Fruit fly (Drosophila melanogaster): ENCODE data around the gene Acox3.

Acox3 gene

dm6 chr2L:6448334-6448703 lies at the start of gene Acox3:
Acox3 (minus strand) TSS chr2L:6448403.
- TF ChIP-seq CTCF (optimal IDR thresholded peaks at IDR 0.05) (no peak), CG8478 (optimal IDR thresholded peaks at IDR 0.05) (no peak)

DNA sequence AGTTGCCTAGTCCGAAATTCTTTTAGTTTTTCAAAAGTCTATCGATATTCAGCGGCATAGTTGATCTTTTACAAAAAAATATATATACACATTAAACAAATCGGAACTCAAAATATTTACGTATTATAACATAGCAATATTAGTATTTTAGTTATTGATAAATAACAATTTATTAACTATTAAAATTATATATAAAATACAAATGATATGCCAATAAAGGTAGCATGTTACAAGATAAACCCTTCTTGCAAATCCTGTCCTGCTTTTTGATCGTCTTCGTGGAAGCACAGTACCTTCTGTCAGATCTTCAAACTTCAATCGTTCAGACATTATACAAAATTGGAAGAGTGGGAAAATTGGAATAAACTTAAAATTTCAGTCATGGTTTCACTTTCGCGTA lies 48.5 kb upstream of the Acox3 start, which contains the start of gene CG9550:
Gene CG9550, plus strand, starts transcription at position 301 of the 400 bp plus-strand sequence.
- TF ChIP-seq CTCF (optimal IDR thresholded peaks at IDR 0.05) = no peak
- no peak for TF ChIP-seq CG8478 (optimal IDR thresholded peaks at IDR 0.05)

dm6 chr2L:6494405-6494816 lies 46.2 kb upstream of the Acox3 start, which contains the start of gene CG9547:
CG9547 (minus strand) TSS chr2L:6494532.
- TF ChIP-seq CTCF (optimal IDR thresholded peaks at IDR 0.05) (no peak), CG8478 (optimal IDR thresholded peaks at IDR 0.05) (no peak)

dm6 chr2L:6490783-6491249 lies 42.6 kb upstream of the Acox3 start, which contains the start of the genes Phf5a and CG31638:
Phf5a (minus strand) TSS chr2L:6490843.
CG31638 (plus strand) TSS chr2L:6491061.
- TF ChIP-seq CTCF (optimal IDR thresholded peaks at IDR 0.05) = no peak

DNA sequence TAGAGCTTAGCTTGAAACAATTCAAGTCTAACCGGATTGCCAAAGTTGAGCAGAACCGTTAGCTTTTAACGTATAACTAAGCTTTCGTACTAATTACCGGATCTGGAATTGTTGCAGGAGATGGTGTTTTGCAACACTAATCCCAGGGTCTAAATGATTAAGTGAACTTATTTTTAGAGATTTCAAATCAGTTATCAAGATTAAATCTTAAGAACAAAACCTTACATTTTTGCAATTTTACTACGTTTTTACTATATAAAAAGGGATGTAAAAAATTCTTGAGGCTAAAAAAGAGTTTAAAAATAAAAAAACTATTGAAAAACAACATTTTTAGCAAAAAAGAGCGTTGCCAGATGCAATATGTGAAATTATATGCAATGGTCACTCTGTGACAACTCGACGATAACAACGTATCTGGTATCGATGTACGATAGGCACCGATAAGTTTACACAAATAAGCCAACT lies 40.5 kb upstream of the Acox3 start, which contains the start of the genes KFase and epsilonCOP:
Gene KFase, minus strand, starts transcription at position 81 of the 465 bp plus-strand sequence.
Gene epsilonCOP, plus strand, starts transcription at position 415 of the 465 bp plus-strand sequence.
- TF ChIP-seq CTCF (optimal IDR thresholded peaks at IDR 0.05) (peak in 1 of 2 experiments; percentile 27), CG8478 (optimal IDR thresholded peaks at IDR 0.05) (no peak)

DNA sequence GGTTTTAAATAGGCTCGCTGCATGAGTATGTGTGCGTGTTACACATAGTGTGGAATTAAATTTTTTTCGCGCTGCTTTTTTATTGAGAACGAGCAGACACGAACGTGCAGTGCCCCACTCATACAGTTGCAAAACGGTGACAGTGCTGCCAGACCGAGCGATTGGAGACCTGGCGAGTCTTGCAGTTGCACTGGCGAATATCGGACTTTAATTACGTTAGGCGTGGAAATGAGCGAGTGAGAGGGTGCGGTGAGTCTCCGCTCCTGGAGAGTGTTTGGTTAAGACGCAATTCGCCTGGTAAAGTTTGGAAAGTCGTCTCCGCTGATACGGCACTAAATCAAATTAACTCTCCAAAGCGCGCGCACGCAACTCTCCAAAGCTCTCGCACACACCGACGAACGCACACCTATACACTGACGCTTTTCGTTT lies 33.1 kb upstream of the Acox3 start:
- TF ChIP-seq CG8478 (optimal IDR thresholded peaks at IDR 0.05) (no peak), CTCF (optimal IDR thresholded peaks at IDR 0.05) (no peak)

- TF ChIP-seq CTCF (optimal IDR thresholded peaks at IDR 0.05) (no peak), CG8478 (optimal IDR thresholded peaks at IDR 0.05) (no peak)
Measured at dm6 chr2L:6480212-6480994, 32.2 kb upstream of the Acox3 start, which contains the start of the genes Sec61alpha and Daxx. Sec61alpha (minus strand) TSS chr2L:6480575. Daxx (plus strand) TSS chr2L:6480929.

DNA sequence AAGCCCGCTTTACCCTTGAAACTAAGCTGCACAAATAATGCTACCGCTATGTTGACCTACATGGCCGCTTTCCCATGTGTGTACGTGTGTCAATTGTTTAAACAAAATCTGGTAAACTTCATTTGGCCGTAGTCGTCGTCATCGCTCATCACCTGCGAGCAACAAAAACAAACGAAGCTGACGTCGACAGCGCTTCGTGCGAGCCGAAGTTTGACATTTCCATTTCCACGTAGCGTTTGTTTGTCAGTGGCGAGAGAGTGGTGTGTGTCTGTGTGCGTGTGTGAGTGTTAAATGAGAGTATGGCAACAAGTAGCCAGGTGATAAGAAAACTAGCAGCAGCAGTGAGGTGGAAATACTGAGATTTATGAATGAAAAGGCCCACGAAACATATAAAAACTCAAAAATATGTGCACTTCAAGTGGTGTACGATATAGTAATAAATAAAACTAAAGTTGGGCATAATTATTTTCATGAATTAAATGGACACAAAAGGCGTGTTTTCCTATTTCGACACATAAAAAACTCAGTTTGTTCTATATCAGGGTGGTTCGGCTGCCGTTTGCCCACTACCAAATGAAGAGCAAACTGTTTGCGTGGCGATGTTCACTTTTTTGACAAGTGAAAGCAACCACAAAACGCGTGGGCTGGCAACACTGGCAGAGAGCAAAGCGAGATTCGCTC lies 31.2 kb upstream of the Acox3 start:
- TF ChIP-seq CG8478 (optimal IDR thresholded peaks at IDR 0.05) = no peak
- TF ChIP-seq CTCF (optimal IDR thresholded peaks at IDR 0.05) = no peak

- TF ChIP-seq CTCF (optimal IDR thresholded peaks at IDR 0.05) = no peak
- TF ChIP-seq CG8478 (optimal IDR thresholded peaks at IDR 0.05) = no peak
Measured at dm6 chr2L:6476753-6477152, 28.6 kb upstream of the Acox3 start, which contains the start of gene CG9536. CG9536 (minus strand) TSS chr2L:6476975.

DNA sequence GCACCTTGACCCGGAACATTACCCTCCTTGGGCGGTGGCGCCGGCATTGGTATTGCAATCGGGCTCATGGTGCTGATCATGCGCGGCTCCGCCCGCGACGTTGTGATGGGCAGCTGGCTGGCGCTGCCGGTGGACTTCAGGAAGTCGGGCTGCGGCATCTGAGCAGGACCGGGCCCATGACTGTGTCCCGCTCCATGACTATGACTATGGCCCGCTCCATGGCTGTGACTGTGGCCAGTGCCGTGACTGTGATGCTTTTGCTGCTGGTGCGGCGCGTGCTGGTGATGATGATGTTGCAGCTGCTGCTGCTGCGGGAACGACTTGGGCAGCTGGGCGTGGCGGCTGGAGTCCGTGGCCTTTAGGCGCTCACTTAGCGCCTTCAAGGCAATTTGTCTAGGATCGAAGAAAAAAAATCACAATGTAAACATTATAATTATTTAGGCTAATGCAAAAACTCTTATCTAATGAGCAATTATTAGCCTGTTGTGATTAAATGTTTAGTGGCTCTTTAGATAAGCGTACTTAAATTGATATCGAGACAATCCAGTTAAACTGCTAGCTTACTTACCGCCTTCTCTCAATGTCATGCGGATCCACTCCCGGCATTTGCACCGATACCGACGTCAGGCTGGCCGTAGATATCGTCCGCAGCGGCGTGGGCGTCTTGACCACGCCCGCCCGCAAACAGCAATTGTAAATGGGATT lies 26.8 kb upstream of the Acox3 start:
- TF ChIP-seq CG8478 (optimal IDR thresholded peaks at IDR 0.05) (no peak), CTCF (optimal IDR thresholded peaks at IDR 0.05) (no peak)

- TF ChIP-seq CTCF (optimal IDR thresholded peaks at IDR 0.05) (no peak), CG8478 (optimal IDR thresholded peaks at IDR 0.05) (no peak)
Measured at dm6 chr2L:6474298-6474697, 26.1 kb upstream of the Acox3 start.

DNA sequence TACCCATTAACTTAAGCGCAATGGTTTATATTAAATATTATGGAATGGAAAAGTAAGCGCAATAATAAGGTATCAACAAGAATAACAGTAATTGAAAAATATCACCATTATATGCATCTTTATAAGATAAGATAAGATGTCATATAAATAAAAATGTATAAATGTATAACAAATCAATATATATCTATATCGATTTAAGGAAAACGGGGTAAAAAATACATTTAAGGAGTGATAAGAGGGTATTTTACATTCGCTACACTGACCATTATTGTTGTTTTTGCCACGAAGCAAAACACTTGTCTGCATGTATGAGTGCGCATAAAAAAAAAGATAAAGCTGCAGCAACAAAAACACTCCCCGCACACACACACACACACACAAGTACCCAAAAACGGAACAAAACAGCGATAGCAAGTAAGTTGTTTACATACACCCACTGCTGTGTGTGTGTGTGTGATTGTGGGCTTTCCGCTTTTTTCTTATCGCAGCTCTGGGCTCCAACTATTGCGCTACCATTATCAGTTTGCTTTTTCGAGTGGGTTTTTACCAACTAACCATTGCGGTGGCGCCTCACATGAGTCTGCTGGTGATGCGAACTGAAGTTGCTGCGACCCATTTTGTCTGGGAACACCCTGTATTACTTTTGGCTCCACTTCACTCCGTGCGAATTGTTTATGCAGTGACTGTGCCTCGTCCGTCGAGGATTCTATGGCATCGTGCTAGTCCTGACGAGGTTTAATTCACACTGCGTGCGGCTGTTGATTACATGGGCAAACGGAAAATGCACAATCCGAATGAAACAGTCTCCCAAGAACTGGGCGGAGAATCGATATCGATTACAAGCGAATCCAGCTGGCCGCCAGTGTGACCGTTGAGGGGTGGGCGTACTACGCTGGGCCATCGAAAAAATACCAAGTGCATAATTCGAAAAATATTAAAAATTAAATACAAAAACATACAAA lies 25.2 kb upstream of the Acox3 start, which contains the start of gene mmy:
Gene mmy, minus strand, starts transcription at position 829 of the 962 bp plus-strand sequence.
- TF ChIP-seq CG8478 (optimal IDR thresholded peaks at IDR 0.05) (no peak), CTCF (optimal IDR thresholded peaks at IDR 0.05) (no peak)

DNA sequence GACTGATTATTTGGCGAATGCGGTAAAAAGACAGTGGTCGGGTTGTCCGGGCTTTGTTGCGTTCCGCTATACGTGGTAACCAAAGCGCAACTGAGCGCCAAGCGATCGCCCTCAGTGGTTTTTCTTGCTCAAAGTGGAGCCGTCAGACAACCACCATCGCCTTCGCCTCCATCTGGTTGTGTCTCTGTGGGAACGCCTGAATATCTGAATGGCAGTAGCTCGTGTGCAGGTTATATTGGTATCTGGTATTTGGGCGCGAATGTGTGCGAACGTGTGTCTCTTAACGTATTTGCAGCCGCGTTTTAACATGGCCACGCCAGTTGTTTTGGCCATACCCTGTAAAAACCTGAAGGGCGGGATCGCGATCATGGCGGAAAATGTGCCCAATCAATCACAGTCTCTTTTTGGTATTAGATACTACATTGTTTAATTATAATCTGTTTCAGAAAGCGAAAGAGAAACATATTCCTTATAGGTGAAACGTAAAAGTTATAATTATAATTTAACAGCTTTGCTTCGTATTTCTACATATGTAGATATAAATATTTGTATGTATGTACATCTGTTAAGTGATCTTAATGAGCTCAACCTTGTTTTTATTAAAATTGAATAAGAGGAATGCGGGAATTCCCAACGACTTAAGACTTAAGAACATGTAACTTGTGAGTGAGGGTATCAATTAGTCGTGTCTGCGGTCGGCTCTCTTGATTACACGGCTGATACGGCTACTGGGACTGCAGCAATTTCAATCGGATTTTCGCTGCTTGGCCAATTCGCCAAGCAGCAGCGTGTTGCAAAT lies 24.0 kb upstream of the Acox3 start:
- no peak for TF ChIP-seq CG8478 (optimal IDR thresholded peaks at IDR 0.05)
- no peak for TF ChIP-seq CTCF (optimal IDR thresholded peaks at IDR 0.05)
